Worm (Caenorhabditis elegans) whole organism, L4/young adult: ENCODE results near the gene Y37D8A.16.

Experiments
- W03F9.2 ChIP-seq: fragments of 150-350 bp; optimal IDR thresholded peaks from 2 replicates; lab custom pipeline; 2014; ENCODE audit warnings: missing biosample characterization, missing genetic modification characterization
- dao-5 ChIP-seq: sonication (generic microtip); optimal IDR thresholded peaks from 2 replicates; lab custom pipeline; 2016; ENCODE audit warnings: missing genotype, missing genetic modification characterization, moderate library complexity, missing compliant biosample characterization
- him-1 ChIP-seq: sonication (generic microtip); optimal IDR thresholded peaks from 2 replicates; lab custom pipeline; 2016; ENCODE audit warnings: missing genotype, missing genetic modification reagents, missing genetic modification characterization, missing compliant biosample characterization

DNA sequence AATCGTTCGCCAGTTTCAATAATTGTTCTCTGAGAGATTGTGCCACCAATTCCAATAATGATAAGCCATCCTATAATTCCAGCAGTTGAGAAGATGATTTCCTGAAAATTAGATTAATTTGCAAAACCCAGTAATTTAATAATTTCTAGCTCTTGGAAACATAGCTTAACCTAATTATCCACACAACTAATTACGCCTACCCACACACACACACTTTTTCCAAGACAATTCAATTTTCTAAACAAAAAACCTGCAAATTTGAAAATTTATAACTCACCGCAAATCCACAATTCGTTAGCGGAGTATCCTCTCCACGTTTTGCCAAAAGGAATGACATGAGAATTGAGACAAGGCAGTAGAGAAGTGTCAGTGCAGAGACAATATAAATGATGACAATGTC, 2.0 kb downstream of the Y37D8A.16 start:
- TF ChIP-seq W03F9.2 (no peak), him-1 (tag; lab: Kevin White, UChicago) (no peak), dao-5 (tag; lab: Kevin White, UChicago) (no peak)
